Worm (Caenorhabditis elegans): ENCODE measurements around the gene oxi-1.

Gene oxi-1

ce11 chrIII:10812798-10813295 lies 45.2 kb upstream of the oxi-1 start:
- TF ChIP-seq lin-15B (tag; optimal IDR thresholded peaks at IDR 0.05) (no peak), nhr-85 (tag) (no peak), F16B12.6 (tag; optimal IDR thresholded peaks at IDR 0.05) (no peak), Y116A8C.19 (tag; optimal IDR thresholded peaks at IDR 0.05; ENCODE audit: borderline replicate concordance) (no peak), lin-14 (GFP tag; optimal IDR thresholded peaks at IDR 0.05) (no peak), nhr-20 (tag; optimal IDR thresholded peaks at IDR 0.05) (no peak), zip-4 (GFP tag; optimal IDR thresholded peaks at IDR 0.05) (no peak), ceh-82 (tag; optimal IDR thresholded peaks at IDR 0.05) (no peak), vab-15 (tag; optimal IDR thresholded peaks at IDR 0.05) (no peak), egl-27 (tag; optimal IDR thresholded peaks at IDR 0.05) (no peak), mdl-1 (tag; optimal IDR thresholded peaks at IDR 0.05) (no peak), egl-13 (tag; optimal IDR thresholded peaks at IDR 0.05) (no peak), efl-3 (GFP tag; optimal IDR thresholded peaks at IDR 0.05) (no peak), tbx-2 (tag; optimal IDR thresholded peaks at IDR 0.05) (no peak)

- no peak for TF ChIP-seq tlp-1 (tag; optimal IDR thresholded peaks at IDR 0.05)
- peak; percentile 18 for TF ChIP-seq aly-2 (tag; optimal IDR thresholded peaks at IDR 0.05)
Measured at ce11 chrIII:10813886-10814285, 44.2 kb upstream of the oxi-1 start.

- TF ChIP-seq unc-30 (tag; optimal IDR thresholded peaks at IDR 0.05) (no peak), rnt-1 (tag; optimal IDR thresholded peaks at IDR 0.05) (peak; percentile 5)
Measured at ce11 chrIII:10815199-10815598, 42.9 kb upstream of the oxi-1 start.

- TF ChIP-seq nhr-90 (tag; optimal IDR thresholded peaks at IDR 0.05; ENCODE audit: poor library complexity) = no peak
- peak; percentile 31 for TF ChIP-seq swsn-7 (tag; optimal IDR thresholded peaks at IDR 0.05)
- TF ChIP-seq mdl-1 (tag; optimal IDR thresholded peaks at IDR 0.05) = no peak
- TF ChIP-seq nhr-20 (tag; optimal IDR thresholded peaks at IDR 0.05) = peak; percentile 48
- TF ChIP-seq lsy-2 (tag; optimal IDR thresholded peaks at IDR 0.05) = peak; percentile 48 to 64
- TF ChIP-seq ceh-82 (tag; optimal IDR thresholded peaks at IDR 0.05) = peak in 1 of 3 experiments; percentile 0
- peak; percentile 4 for TF ChIP-seq lir-3 (tag; optimal IDR thresholded peaks at IDR 0.05; ENCODE audit: poor library complexity)
- TF ChIP-seq nhr-77 (tag; optimal IDR thresholded peaks at IDR 0.05) = no peak
- TF ChIP-seq dpl-1 (GFP tag; optimal IDR thresholded peaks at IDR 0.05) = peak in 1 of 3 experiments; percentile 8
- peak; percentile 90 for TF ChIP-seq pag-3 (tag; optimal IDR thresholded peaks at IDR 0.05; ENCODE audit: borderline replicate concordance, insufficient read depth)
- TF ChIP-seq ztf-4 (tag; optimal IDR thresholded peaks at IDR 0.05) = peak; percentile 46
- TF ChIP-seq F16B12.6 (tag; optimal IDR thresholded peaks at IDR 0.05) = no peak
- TF ChIP-seq tbx-2 (tag; optimal IDR thresholded peaks at IDR 0.05) = peak; percentile 24
- peak in 1 of 2 experiments; percentile 29 for TF ChIP-seq lin-35 (GFP tag; optimal IDR thresholded peaks at IDR 0.05)
- TF ChIP-seq mef-2 (tag; optimal IDR thresholded peaks at IDR 0.05) = no peak
- TF ChIP-seq aly-2 (tag; optimal IDR thresholded peaks at IDR 0.05) = peak; percentile 40
- no peak for TF ChIP-seq C16A3.4 (tag; optimal IDR thresholded peaks at IDR 0.05)
- peak; percentile 68 for TF ChIP-seq snu-23 (GFP tag; optimal IDR thresholded peaks at IDR 0.05)
- TF ChIP-seq efl-1 (optimal IDR thresholded peaks at IDR 0.05) = peak; percentile 13 to 21
- TF ChIP-seq efl-1 (GFP tag; optimal IDR thresholded peaks at IDR 0.05 in 1 of 2) = peak; percentile 6 to 37
- no peak for TF ChIP-seq hpl-2 (GFP tag; optimal IDR thresholded peaks at IDR 0.05)
- TF ChIP-seq lin-13 (GFP tag; optimal IDR thresholded peaks at IDR 0.05) = peak; percentile 30
- TF ChIP-seq mep-1 (tag; optimal IDR thresholded peaks at IDR 0.05) = peak; percentile 33
- peak; percentile 7 for TF ChIP-seq lin-39 (tag; optimal IDR thresholded peaks at IDR 0.05)
- TF ChIP-seq unc-130 (tag; optimal IDR thresholded peaks at IDR 0.05) = peak; percentile 53
- TF ChIP-seq ceh-8 (GFP tag; optimal IDR thresholded peaks at IDR 0.05) = no peak
- no peak for TF ChIP-seq pqm-1 (tag; optimal IDR thresholded peaks at IDR 0.05)
- TF ChIP-seq nhr-71 (tag; optimal IDR thresholded peaks at IDR 0.05) = peak; percentile 87
- peak; percentile 87 for TF ChIP-seq lin-14 (GFP tag; optimal IDR thresholded peaks at IDR 0.05)
- peak; percentile 61 for TF ChIP-seq nhr-19 (GFP tag; conservative IDR thresholded peaks at IDR 0.05)
- TF ChIP-seq irx-1 (tag; optimal IDR thresholded peaks at IDR 0.05) = no peak
- peak; percentile 60 for TF ChIP-seq rnt-1 (tag; optimal IDR thresholded peaks at IDR 0.05)
- peak; percentile 19; the same call in 1 of the 2 replicates for TF ChIP-seq unc-98 (GFP tag; IDR thresholded peaks at IDR 0.05)
Measured at ce11 chrIII:10816045-10816444, 42.0 kb upstream of the oxi-1 start.

Measured in whole organism, L1 larva.